Fruit fly (Drosophila melanogaster) whole organism: ENCODE measurements around the gene pasi1.

ENCODE experiments used
- CG8478 ChIP-seq: fragments of >200 bp; optimal IDR thresholded peaks from 2 replicates; lab custom pipeline; 2018; ENCODE audit warnings: inconsistent platforms
- Dll ChIP-seq: fragments of >200 bp; optimal IDR thresholded peaks from 2 replicates; lab custom pipeline; 2017
- EcR ChIP-seq, 2 experiments: fragments of >200 bp; optimal IDR thresholded peaks; 2 replicates each; lab custom pipeline; 2017; ENCODE audit warnings: missing biosample characterization in 2 of 2, missing genetic modification characterization in 2 of 2, missing genetic modification reagents in 2 of 2
- pan ChIP-seq: fragments of >200 bp; optimal IDR thresholded peaks from 2 replicates; lab custom pipeline; 2017
- psq ChIP-seq: fragments of >200 bp; optimal IDR thresholded peaks from 2 replicates; lab custom pipeline; 2017
- usp ChIP-seq: fragments of >200 bp; optimal IDR thresholded peaks from 2 replicates; lab custom pipeline; 2017; ENCODE audit warnings: missing biosample characterization, missing genetic modification characterization, mixed read lengths

pasi1 gene

DNA sequence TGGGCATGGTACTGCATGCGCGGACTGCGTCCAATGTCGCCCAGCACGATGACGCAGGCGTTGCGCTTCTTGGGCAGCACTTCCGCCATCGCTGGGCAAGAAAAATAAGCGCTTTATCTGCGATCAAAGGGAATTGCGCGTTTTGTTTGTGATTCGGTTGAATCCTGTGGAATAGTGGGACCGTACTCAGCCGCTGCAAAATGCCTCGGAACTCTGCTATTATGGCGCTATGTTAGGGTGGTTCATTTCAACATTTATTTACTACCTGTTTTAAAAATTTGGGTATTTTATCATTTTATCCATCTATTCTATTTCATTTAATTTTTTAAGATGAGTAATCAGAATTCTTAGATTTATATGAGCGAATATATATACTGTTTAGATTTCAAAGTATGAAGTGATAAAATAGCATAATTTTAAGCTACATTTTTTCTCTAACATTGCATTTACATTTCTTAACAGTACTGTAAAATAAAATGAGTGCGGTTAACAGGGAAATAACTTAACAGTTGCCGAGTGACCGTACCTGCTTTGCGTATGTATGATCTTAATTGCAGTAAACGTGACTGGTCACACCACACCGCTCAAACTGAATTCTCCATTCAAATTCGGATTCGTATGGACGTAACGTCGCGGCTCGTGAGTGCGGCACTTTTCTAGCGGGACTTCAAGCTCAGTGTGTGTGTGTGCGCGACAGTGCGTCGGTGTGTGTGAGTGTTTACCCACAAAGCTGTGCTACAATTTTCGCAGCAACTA lies 16.3 kb downstream of the pasi1 start, which contains the start of the genes Alg1 and tinc:
Gene Alg1, minus strand, starts transcription at position 184 of the 756 bp plus-strand sequence.
Gene tinc, plus strand, starts transcription at position 591 of the 756 bp plus-strand sequence.
- TF ChIP-seq CG8478 (lab: Kevin White, UChicago) (no peak), psq (lab: Kevin White, UChicago) (no peak), pan (lab: Kevin White, UChicago) (no peak), usp (GFP tag; lab: Kevin White, UChicago) (no peak), EcR (GFP tag; optimal IDR thresholded peaks at IDR 0.05; lab: Kevin White, UChicago) (no peak), Dll (lab: Kevin White, UChicago) (no peak)

DNA sequence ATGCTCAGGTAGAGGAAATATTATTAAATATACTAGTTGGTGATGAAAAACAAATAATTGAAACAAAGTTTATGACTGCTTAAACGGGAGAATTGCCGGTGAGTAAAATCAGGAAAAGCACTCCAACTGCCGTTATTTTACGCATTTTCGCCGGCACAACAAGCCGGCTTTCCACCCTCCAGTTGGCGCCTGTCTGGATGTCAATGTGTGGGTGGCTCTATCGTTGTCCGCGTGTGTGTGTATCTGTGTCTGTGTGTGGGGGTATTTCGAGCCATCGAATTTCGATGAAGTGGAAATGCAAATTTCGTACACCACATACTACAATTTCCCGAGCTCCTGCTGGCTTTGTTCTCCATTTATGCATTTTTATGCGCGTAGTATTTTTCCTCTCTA lies 16.8 kb downstream of the pasi1 start:
- TF ChIP-seq Dll (lab: Kevin White, UChicago): no peak
- no peak for TF ChIP-seq EcR (GFP tag; optimal IDR thresholded peaks at IDR 0.05; lab: Kevin White, UChicago)
- TF ChIP-seq psq (lab: Kevin White, UChicago): no peak
- TF ChIP-seq CG8478 (lab: Kevin White, UChicago): no peak

DNA sequence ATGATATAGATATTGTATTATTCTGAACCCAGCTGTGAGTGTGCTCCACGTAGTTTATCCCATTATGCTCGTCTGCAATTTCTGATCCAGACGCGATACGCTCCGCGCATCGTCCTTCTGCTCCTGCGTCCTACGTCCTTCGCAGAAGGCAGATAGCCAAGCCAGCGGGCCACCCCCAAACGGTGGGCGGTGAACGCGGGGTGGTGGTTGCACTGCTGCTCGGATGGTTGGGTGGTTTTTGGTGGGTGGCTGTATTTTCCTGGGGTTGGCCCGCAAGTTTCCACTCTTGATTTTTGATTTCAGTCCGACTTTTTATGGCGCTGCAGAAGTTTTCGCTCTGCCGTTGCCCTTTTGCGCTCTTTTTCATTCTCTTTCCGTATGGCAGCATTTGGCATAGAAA lies 17.6 kb downstream of the pasi1 start:
- TF ChIP-seq pan (lab: Kevin White, UChicago): no peak
- no peak for TF ChIP-seq psq (lab: Kevin White, UChicago)
- no peak for TF ChIP-seq EcR (GFP tag; optimal IDR thresholded peaks at IDR 0.05; lab: Kevin White, UChicago)
- no peak for TF ChIP-seq usp (GFP tag; lab: Kevin White, UChicago)
- TF ChIP-seq Dll (lab: Kevin White, UChicago): no peak
- no peak for TF ChIP-seq CG8478 (lab: Kevin White, UChicago)

DNA sequence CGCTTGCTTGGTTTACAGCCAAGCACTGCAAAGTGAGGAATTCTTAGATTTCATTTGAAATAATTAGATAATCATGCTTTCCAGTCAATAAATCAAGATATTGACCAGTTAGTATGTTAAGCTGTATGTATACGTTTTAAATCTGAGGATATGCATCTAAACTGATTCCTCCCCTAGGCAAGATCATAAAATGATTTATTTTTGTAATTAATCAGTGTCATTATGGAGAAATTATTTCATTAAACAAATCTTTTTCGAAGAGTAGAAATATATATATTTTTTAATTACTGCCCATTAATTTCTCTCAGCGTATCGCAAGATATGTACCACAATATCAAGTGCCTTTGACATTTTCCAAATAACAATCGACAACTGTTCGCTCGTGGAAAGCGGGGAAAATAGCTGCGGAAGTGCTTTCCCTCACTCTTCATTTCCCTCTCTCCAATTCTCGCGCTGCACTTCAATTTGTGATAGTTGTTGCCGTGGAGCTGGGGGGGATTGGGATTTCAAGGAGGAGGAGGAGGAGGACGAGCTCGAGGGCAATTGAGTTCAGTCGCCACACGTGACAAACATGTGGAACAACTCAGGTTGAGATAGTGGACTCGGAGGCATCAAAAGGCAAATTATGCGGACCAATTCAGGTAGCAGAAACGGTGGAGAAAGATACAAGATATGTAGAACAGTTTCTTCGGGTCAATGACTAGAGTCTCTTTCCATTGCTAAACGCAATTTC lies 19.5 kb downstream of the pasi1 start:
- TF ChIP-seq EcR (GFP tag; optimal IDR thresholded peaks at IDR 0.05; lab: Kevin White, UChicago) (peak in 1 of 2 experiments; percentile 50), usp (GFP tag; lab: Kevin White, UChicago) (no peak)

DNA sequence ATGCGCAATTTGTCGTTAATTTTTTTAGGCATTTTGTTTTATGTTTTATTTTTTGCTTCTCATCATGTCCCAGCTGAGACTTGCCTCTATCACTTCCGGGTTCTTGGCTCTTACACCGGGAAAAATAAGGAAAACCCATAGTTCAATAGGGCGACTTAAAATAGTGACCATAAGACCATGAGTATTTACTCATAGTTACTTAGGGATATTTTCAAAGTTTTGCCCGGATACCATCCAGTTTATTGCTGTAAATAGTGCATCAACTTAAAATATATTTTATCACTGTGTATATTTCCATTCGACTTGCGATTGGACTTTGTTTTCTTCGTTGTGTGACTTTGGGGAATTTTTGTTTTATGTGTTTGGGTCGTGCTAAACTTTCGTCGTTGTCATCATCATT lies 23.9 kb downstream of the pasi1 start:
- no peak for TF ChIP-seq CG8478 (lab: Kevin White, UChicago)
- no peak for TF ChIP-seq pan (lab: Kevin White, UChicago)
- no peak for TF ChIP-seq usp (GFP tag; lab: Kevin White, UChicago)
- no peak for TF ChIP-seq EcR (GFP tag; optimal IDR thresholded peaks at IDR 0.05; lab: Kevin White, UChicago)
- no peak for TF ChIP-seq psq (lab: Kevin White, UChicago)
- no peak for TF ChIP-seq Dll (lab: Kevin White, UChicago)

DNA sequence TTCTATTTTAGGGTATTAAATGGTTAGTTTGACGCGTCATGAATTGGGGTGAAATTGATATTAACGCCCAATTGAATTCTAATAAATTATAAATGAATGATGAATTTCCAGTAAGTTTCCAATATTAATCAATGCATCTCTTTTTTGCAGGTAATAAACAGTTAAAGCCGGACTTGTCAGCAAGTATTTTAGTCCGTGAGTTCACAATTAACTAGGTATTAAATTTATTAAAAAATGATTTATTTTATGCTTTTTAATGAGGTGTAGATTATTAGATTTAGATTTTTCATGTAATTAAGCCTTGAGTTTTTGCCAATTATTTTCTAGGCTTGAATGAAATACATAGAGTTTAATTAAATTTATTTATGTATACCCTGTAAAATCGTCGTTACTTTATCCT lies 26.9 kb downstream of the pasi1 start:
- TF ChIP-seq CG8478 (lab: Kevin White, UChicago) (no peak), pan (lab: Kevin White, UChicago) (no peak), EcR (GFP tag; optimal IDR thresholded peaks at IDR 0.05; lab: Kevin White, UChicago) (no peak), usp (GFP tag; lab: Kevin White, UChicago) (no peak), psq (lab: Kevin White, UChicago) (no peak), Dll (lab: Kevin White, UChicago) (no peak)

DNA sequence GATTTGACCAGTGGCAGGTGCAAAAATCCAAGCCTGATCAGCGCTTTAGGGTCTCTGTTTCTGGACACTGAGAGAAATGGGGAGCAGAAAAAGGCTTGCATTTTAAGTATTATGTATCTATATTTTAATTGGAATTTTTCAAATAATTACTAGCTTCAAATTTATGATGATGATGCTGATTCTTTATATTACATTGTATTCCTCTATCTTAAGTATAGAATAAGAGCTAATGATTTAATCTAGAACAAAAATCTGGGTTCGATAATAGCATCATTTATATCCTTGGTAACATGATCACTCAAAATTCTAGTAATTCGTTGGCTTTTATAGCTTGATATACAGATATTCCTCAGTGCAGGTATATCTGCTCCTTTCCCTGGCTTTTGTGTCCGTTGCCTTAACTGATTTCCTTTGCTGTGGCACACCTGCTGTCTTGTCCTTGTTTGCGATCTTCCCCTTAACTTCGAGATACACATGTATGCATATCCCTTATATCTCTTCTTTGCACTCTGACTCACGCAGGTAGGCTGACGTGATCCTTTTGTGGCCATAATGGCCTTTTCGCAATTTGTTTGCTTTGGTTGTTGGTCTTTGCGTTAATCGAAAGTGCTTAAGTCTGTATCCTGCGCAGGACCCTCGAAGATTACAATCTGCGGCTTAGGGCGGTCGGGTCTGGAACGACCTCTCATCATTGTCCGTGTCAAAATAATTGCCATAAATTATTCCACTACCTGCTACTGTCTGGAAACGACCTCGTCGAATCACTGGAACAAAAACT lies 31.1 kb downstream of the pasi1 start:
- no peak for TF ChIP-seq Dll (lab: Kevin White, UChicago)
- no peak for TF ChIP-seq psq (lab: Kevin White, UChicago)
- TF ChIP-seq pan (lab: Kevin White, UChicago): no peak
- no peak for TF ChIP-seq EcR (GFP tag; optimal IDR thresholded peaks at IDR 0.05; lab: Kevin White, UChicago)
- TF ChIP-seq usp (GFP tag; lab: Kevin White, UChicago): no peak
- no peak for TF ChIP-seq CG8478 (lab: Kevin White, UChicago)

DNA sequence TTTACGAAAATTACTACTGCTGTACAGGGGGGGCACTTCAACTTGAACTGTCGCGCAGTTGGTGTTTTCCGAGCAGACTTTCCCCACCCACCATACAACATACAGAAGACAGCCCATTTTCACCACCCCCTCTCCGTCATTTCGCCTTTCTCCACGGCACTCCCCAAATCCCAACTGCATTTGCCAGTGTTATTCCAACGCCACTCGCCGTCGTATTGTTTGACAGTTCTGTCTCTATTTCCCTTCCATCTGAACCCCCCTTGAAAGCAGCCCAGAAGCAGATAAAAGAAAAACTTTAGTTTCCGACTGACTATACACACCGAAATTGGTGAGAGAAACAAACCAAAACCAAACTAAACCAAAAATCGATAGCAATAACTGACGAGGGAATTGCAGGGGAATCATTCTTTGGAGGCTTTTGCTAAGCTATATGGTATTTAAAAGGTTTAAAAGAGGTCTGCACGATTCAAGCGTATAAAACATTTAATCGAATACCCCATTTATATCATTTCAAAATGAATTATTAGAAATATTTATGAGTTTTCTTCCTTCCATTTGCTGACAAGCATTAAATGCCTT lies 32.3 kb downstream of the pasi1 start:
- TF ChIP-seq CG8478 (lab: Kevin White, UChicago) (no peak), EcR (GFP tag; optimal IDR thresholded peaks at IDR 0.05; lab: Kevin White, UChicago) (no peak), Dll (lab: Kevin White, UChicago) (no peak), pan (lab: Kevin White, UChicago) (no peak), psq (lab: Kevin White, UChicago) (no peak), usp (GFP tag; lab: Kevin White, UChicago) (no peak)

DNA sequence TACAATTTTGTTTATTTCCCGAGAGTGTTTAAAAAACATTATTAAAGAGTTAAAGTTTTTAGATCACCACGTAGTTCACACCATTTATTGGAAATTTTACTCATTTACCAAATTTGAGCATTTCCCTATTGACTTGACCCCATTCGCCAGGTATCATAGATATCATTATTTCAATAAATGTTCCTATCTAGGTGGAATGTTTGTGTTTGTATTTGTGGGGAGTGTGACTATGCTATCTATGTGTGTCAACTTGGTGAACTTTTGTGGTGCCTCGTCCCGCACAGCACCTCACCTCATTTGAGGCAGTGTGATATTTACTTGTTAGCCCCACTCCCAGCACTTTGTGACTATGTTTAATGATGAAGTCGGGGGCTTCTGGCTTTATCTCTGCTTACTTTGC lies 33.8 kb downstream of the pasi1 start:
- TF ChIP-seq psq (lab: Kevin White, UChicago): no peak
- no peak for TF ChIP-seq EcR (GFP tag; optimal IDR thresholded peaks at IDR 0.05; lab: Kevin White, UChicago)
- no peak for TF ChIP-seq usp (GFP tag; lab: Kevin White, UChicago)
- no peak for TF ChIP-seq Dll (lab: Kevin White, UChicago)
- no peak for TF ChIP-seq pan (lab: Kevin White, UChicago)
- no peak for TF ChIP-seq CG8478 (lab: Kevin White, UChicago)

DNA sequence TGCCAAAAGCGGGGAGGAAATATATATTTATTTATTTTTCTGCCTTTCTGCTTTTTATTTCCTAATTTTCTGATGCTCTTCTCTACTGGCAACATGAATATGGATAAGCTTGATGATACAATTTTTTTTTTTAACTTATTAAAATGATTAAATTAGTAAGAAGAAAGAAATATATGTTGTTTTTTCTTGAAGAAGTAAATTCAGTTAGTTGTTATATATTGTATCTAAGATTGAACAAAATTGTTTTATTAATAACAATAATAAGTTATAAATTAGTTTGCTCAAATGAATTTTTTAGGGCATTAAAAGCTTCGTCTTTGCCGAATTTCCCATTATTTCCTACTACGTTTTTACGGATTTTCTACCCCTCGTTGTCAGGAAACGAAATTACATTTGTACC lies 35.7 kb downstream of the pasi1 start:
- TF ChIP-seq CG8478 (lab: Kevin White, UChicago): no peak
- TF ChIP-seq EcR (GFP tag; optimal IDR thresholded peaks at IDR 0.05; lab: Kevin White, UChicago): no peak
- TF ChIP-seq Dll (lab: Kevin White, UChicago): no peak
- no peak for TF ChIP-seq usp (GFP tag; lab: Kevin White, UChicago)
- TF ChIP-seq pan (lab: Kevin White, UChicago): no peak
- no peak for TF ChIP-seq psq (lab: Kevin White, UChicago)
